Worm (Caenorhabditis elegans) whole organism, mixed stage, embryonic: ENCODE data around the gene F10D7.5.

Source experiments
- cnd-1 ChIP-seq: fragments of 200-800 bp; sonication (Bioruptor generic); optimal IDR thresholded peaks from 2 replicates; lab custom pipeline; 2018; ENCODE audit warnings: mild to moderate bottlenecking, missing genetic modification characterization, missing compliant biosample characterization
- unc-62 ChIP-seq: fragments of 150-350 bp; optimal IDR thresholded peaks from 2 replicates; lab custom pipeline; 2014; ENCODE audit warnings: missing biosample characterization, missing genetic modification reagents, missing genetic modification characterization

DNA sequence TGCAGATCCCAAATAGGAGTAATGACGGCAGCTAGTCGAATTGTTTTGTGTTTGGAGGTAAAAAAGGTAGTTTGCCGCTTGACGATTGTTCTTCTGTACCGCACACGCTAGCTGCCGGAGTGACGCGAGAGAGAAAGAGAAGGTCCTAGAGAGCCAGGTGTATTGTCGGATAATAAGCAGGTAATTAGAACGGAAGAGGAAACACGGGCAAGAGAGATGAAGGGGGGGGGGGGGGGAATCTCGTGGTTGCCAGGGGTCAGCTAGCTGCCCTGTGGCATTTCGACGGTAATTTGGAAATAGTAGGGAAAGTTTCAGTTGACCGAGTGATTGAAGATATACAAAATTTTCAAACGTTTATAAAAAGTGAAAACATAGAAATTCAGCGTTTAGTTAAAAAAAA lies 22.5 kb upstream of the F10D7.5 start, which contains the start of gene crb-1:
- TF ChIP-seq cnd-1 (tag; lab: Kevin White, UChicago) (no peak), unc-62 (GFP tag; lab: Kevin White, UChicago) (no peak)
